Fruit fly (Drosophila melanogaster) whole organism, wandering third instar larva: ENCODE results near the gene Plap.

Experiments
- Hr78 ChIP-seq: fragments of >200 bp; optimal IDR thresholded peaks from 2 replicates; lab custom pipeline; 2017; ENCODE audit warnings: missing biosample characterization, missing genetic modification characterization
- OdsH ChIP-seq: fragments of 200-800 bp; sonication (Bioruptor generic); optimal IDR thresholded peaks from 2 replicates; lab custom pipeline; 2016; ENCODE audit warnings: missing biosample characterization, mild to moderate bottlenecking, missing genetic modification characterization
- brk ChIP-seq: fragments of 200-800 bp; sonication (Bioruptor generic); optimal IDR thresholded peaks from 2 replicates; lab custom pipeline; 2016; ENCODE audit warnings: missing biosample characterization, mild to moderate bottlenecking, missing genetic modification characterization
- lola ChIP-seq: fragments of >200 bp; optimal IDR thresholded peaks from 2 replicates; lab custom pipeline; 2017; ENCODE audit warnings: missing biosample characterization, missing genetic modification characterization

DNA sequence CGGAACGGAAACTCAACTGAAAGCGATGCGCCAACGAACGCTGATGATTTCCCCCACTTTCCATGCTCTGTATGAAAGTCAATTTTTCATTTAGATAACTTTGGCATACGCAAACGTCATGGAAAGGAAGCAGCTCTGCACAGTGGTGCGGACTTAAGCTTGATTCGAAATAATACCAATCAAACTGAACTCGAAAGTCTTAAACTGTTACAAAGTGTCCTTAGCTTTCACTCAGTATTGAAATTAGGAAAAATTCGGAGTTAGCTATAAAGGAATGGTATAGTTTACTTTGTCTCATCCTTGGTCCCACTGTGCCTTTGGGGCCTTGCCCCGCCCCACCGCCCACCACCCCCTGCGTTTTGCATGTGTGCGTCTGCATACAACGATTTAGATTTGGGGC lies 37.3 kb upstream of the Plap start:
- no peak for TF ChIP-seq Hr78 (GFP tag; lab: Kevin White, UChicago)
- TF ChIP-seq OdsH = no peak
- TF ChIP-seq lola (GFP tag; lab: Kevin White, UChicago) = no peak
- TF ChIP-seq brk = no peak
